Worm (Caenorhabditis elegans) whole organism, mixed stage, embryonic: Measurements from ENCODE around the gene F37C4.6.
A peak's percentile ranks its signal among the peaks of the same experiment; 100 is the strongest.

Experiments used
- M03D4.4 ChIP-seq: sonication (generic microtip); optimal IDR thresholded peaks from 2 replicates; lab custom pipeline; 2017; ENCODE audit warnings: mild to moderate bottlenecking, missing genetic modification characterization, missing compliant biosample characterization
- blmp-1 ChIP-seq: fragments of 150-350 bp; optimal IDR thresholded peaks from 2 replicates; lab custom pipeline; 2014; ENCODE audit warnings: missing biosample characterization, missing genetic modification characterization
- ceh-39 ChIP-seq: fragments of 150-350 bp; optimal IDR thresholded peaks from 2 replicates; lab custom pipeline; 2014; ENCODE audit warnings: missing biosample characterization, missing genetic modification characterization
- ceh-43 ChIP-seq: fragments of 200-800 bp; sonication (Bioruptor generic); optimal IDR thresholded peaks from 2 replicates; lab custom pipeline; 2018; ENCODE audit warnings: mild to moderate bottlenecking, missing genetic modification characterization, moderate library complexity, missing compliant biosample characterization
- ceh-83 ChIP-seq: fragments of 200-800 bp; sonication (Bioruptor generic); optimal IDR thresholded peaks from 2 replicates; lab custom pipeline; 2018; ENCODE audit warnings: mild to moderate bottlenecking, missing genetic modification characterization, missing compliant biosample characterization
- ces-1 ChIP-seq: fragments of 150-350 bp; optimal IDR thresholded peaks from 2 replicates; lab custom pipeline; 2014; ENCODE audit warnings: missing biosample characterization, missing genetic modification reagents, missing genetic modification characterization
- cnd-1 ChIP-seq: fragments of 200-800 bp; sonication (Bioruptor generic); optimal IDR thresholded peaks from 2 replicates; lab custom pipeline; 2018; ENCODE audit warnings: mild to moderate bottlenecking, missing genetic modification characterization, missing compliant biosample characterization
- drap-1 ChIP-seq: fragments of 200-800 bp; sonication (Bioruptor generic); optimal IDR thresholded peaks from 3 replicates; lab custom pipeline; 2018; ENCODE audit warnings: mild to moderate bottlenecking, missing genetic modification characterization, missing compliant biosample characterization
- elt-1 ChIP-seq: sonication (generic microtip); optimal IDR thresholded peaks from 2 replicates; lab custom pipeline; 2017; ENCODE audit warnings: missing genetic modification characterization, mild to moderate bottlenecking, missing compliant biosample characterization, antibody characterized with exemption, moderate library complexity, borderline replicate concordance; ENCODE audit not compliant: insufficient read depth
- elt-3 ChIP-seq: fragments of 150-350 bp; optimal IDR thresholded peaks from 2 replicates; lab custom pipeline; 2014; ENCODE audit warnings: missing biosample characterization, missing genetic modification characterization
- flh-1 ChIP-seq: fragments of 200-800 bp; sonication (Bioruptor generic); optimal IDR thresholded peaks from 2 replicates; lab custom pipeline; 2018; ENCODE audit warnings: mild to moderate bottlenecking, missing genetic modification characterization, moderate library complexity, missing compliant biosample characterization
- ham-2 ChIP-seq: fragments of 200-800 bp; sonication (Bioruptor generic); optimal IDR thresholded peaks from 2 replicates; lab custom pipeline; 2018; ENCODE audit warnings: mild to moderate bottlenecking, missing genetic modification characterization, missing compliant biosample characterization
- lin-32 ChIP-seq: fragments of 200-800 bp; sonication (Bioruptor generic); optimal IDR thresholded peaks from 2 replicates; lab custom pipeline; 2018; ENCODE audit warnings: mild to moderate bottlenecking, missing genetic modification characterization, missing compliant biosample characterization
- mab-5 ChIP-seq: fragments of 150-350 bp; optimal IDR thresholded peaks from 2 replicates; lab custom pipeline; 2014; ENCODE audit warnings: missing biosample characterization, missing genetic modification characterization
- mls-2 ChIP-seq: sonication (generic microtip); optimal IDR thresholded peaks from 2 replicates; lab custom pipeline; 2016; ENCODE audit warnings: mild to moderate bottlenecking, missing genetic modification characterization, moderate library complexity, missing compliant biosample characterization
- nhr-12 ChIP-seq: fragments of 150-350 bp; optimal IDR thresholded peaks from 2 replicates; lab custom pipeline; 2014; ENCODE audit warnings: missing biosample characterization, missing genetic modification characterization
- nhr-2 ChIP-seq: fragments of 150-350 bp; optimal IDR thresholded peaks from 2 replicates; lab custom pipeline; 2014; ENCODE audit warnings: missing biosample characterization, missing genetic modification characterization
- nhr-237 ChIP-seq: fragments of 150-350 bp; optimal IDR thresholded peaks from 2 replicates; lab custom pipeline; 2014; ENCODE audit warnings: missing biosample characterization, missing genetic modification characterization
- nhr-28 ChIP-seq: fragments of 150-350 bp; optimal IDR thresholded peaks from 2 replicates; lab custom pipeline; 2014; ENCODE audit warnings: missing biosample characterization, missing genetic modification characterization
- pha-4 ChIP-seq: fragments of 150-350 bp; optimal IDR thresholded peaks from 2 replicates; lab custom pipeline; 2018; ENCODE audit warnings: missing biosample characterization, missing genetic modification reagents, missing genetic modification characterization
- sem-2 ChIP-seq: fragments of 200-800 bp; sonication (Bioruptor generic); optimal IDR thresholded peaks from 2 replicates; lab custom pipeline; 2018; ENCODE audit warnings: mild to moderate bottlenecking, missing genetic modification characterization, missing compliant biosample characterization
- snpc-4 ChIP-seq: fragments of 150-350 bp; optimal IDR thresholded peaks from 2 replicates; lab custom pipeline; 2014; ENCODE audit warnings: missing biosample characterization, missing genetic modification characterization
- sptf-1 ChIP-seq: sonication (generic microtip); optimal IDR thresholded peaks from 2 replicates; lab custom pipeline; 2017; ENCODE audit warnings: mild to moderate bottlenecking, missing genetic modification characterization, moderate library complexity, missing compliant biosample characterization
- tbx-8 ChIP-seq: fragments of 200-800 bp; sonication (Bioruptor generic); optimal IDR thresholded peaks from 2 replicates; lab custom pipeline; 2018; ENCODE audit warnings: mild to moderate bottlenecking, missing genetic modification characterization, moderate library complexity, missing compliant biosample characterization
- unc-39 ChIP-seq: fragments of 150-350 bp; optimal IDR thresholded peaks from 2 replicates; lab custom pipeline; 2014; ENCODE audit warnings: missing biosample characterization, missing genetic modification characterization
- unc-62 ChIP-seq: fragments of 150-350 bp; optimal IDR thresholded peaks from 2 replicates; lab custom pipeline; 2014; ENCODE audit warnings: missing biosample characterization, missing genetic modification reagents, missing genetic modification characterization
- ztf-11 ChIP-seq: fragments of 150-350 bp; optimal IDR thresholded peaks from 2 replicates; lab custom pipeline; 2014; ENCODE audit warnings: missing biosample characterization, missing genetic modification characterization

Gene F37C4.6

DNA sequence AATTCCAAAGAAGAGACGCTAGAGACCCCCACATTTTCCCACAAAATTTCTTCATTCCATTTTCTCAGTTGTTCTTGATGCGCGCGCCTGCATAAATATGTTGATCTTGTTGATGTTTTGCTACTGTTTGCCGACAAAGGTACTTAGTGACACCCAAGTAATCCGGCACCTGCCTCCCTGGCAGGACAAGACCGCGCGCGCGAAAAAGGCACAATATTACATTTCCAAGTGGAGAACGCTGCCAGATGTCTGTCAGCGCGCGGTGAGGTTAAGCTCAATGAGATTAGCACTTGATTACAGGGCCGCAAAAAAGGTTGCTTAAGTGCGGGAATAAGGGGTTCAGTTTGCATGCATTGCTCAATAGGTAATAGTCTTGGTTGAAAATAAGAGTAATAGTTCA, 36.5 kb downstream of the F37C4.6 start:
- TF ChIP-seq unc-62 (GFP tag; lab: Kevin White, UChicago): no peak
- TF ChIP-seq ces-1: peak; percentile 59
- TF ChIP-seq sptf-1: no peak
- TF ChIP-seq blmp-1 (tag; lab: Kevin White, UChicago): no peak
- no peak for TF ChIP-seq drap-1 (GFP tag; lab: Kevin White, UChicago)
- TF ChIP-seq elt-3: no peak
- TF ChIP-seq mls-2 (tag; lab: Kevin White, UChicago): no peak
- no peak for TF ChIP-seq elt-1 (tag; lab: Kevin White, UChicago)
- peak; percentile 54 for TF ChIP-seq nhr-2 (tag; lab: Kevin White, UChicago)
- TF ChIP-seq ceh-39 (tag; lab: Kevin White, UChicago): no peak
- TF ChIP-seq unc-39 (tag; lab: Kevin White, UChicago): no peak
- no peak for TF ChIP-seq nhr-28 (tag; lab: Kevin White, UChicago)
- no peak for TF ChIP-seq nhr-237
- no peak for TF ChIP-seq lin-32 (GFP tag; lab: Kevin White, UChicago)
- no peak for TF ChIP-seq ham-2 (GFP tag; lab: Kevin White, UChicago)
- TF ChIP-seq nhr-12: no peak
- no peak for TF ChIP-seq flh-1

DNA sequence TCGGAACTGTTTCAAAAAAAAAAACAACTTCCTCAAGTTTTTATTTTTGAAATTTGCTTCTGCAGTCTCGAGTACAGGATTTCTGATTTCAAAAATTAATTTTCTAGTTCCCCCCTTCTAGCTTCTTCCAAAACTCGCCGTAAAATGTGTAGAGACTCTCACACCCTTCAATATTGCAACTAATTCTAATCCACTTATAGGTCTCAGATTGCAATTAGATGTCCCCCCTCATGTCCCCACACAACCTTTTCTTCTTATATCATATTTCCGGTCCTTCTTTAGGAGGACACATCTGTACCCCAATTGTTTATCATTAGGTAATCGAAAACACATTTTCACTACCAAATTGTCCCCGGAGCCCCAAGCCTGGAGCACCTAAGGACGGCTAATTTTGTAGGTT, 37.7 kb downstream of the F37C4.6 start:
- no peak for TF ChIP-seq mls-2 (tag; lab: Kevin White, UChicago)
- TF ChIP-seq ces-1: peak; percentile 90
- peak; percentile 22 for TF ChIP-seq nhr-2 (tag; lab: Kevin White, UChicago)

DNA sequence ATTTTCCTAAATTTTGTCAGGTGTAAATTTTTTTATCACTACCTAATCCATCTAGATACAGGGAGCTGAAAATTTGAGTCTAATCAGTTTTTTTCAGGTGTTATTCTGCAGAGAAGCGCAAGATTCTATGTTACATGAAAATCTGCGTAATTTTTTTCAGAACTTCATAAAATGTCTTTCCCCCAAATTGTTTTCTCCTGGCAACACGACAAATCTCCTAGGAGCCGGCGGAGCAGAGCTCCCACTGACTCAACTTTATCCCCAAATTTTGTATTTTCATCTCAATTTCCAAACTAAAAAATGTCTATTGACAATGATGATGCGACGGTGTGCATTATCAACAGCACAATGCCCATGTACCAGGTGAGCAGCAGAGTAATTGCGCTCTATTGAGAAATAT, 38.7 kb downstream of the F37C4.6 start, which contains the start of gene F28F9.2:
Gene F28F9.2, plus strand, starts transcription at position 301 of the 400 bp plus-strand sequence.
- TF ChIP-seq sem-2 (GFP tag; lab: Kevin White, UChicago): no peak
- TF ChIP-seq mls-2 (tag; lab: Kevin White, UChicago): no peak
- no peak for TF ChIP-seq elt-3
- no peak for TF ChIP-seq pha-4 (tag; lab: Kevin White, UChicago)
- TF ChIP-seq unc-39 (tag; lab: Kevin White, UChicago): no peak
- no peak for TF ChIP-seq cnd-1 (tag; lab: Kevin White, UChicago)
- no peak for TF ChIP-seq lin-32 (GFP tag; lab: Kevin White, UChicago)
- no peak for TF ChIP-seq nhr-28 (tag; lab: Kevin White, UChicago)
- TF ChIP-seq unc-62 (GFP tag; lab: Kevin White, UChicago): no peak
- TF ChIP-seq drap-1 (GFP tag; lab: Kevin White, UChicago): no peak
- TF ChIP-seq nhr-2 (tag; lab: Kevin White, UChicago): no peak
- TF ChIP-seq ceh-39 (tag; lab: Kevin White, UChicago): no peak
- TF ChIP-seq nhr-237: no peak
- no peak for TF ChIP-seq mab-5 (tag; lab: Kevin White, UChicago)
- no peak for TF ChIP-seq ceh-43 (GFP tag; lab: Kevin White, UChicago)
- no peak for TF ChIP-seq elt-1 (tag; lab: Kevin White, UChicago)
- no peak for TF ChIP-seq tbx-8
- no peak for TF ChIP-seq snpc-4
- TF ChIP-seq, all 35 proteins: peak for 0

DNA sequence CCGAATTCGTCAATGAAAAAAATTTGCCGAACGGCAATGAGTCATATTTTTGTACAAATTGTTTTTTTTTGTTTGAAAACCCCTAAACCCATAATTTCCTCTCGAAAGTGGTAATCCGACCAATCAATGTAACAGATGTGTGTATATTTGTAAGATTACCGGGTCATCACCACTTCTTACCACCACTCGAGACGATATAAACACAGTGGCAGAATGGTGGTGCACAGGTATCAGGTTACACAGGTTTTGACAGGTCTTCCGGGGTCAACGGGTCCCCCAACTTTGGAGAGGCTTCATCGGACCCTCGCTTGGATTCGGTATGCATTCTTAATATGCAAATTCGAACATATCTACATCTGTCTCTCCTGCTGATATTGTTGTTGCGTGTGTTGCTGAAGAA, 39.4 kb downstream of the F37C4.6 start:
- TF ChIP-seq nhr-2 (tag; lab: Kevin White, UChicago) (peak; percentile 50), pha-4 (tag; lab: Kevin White, UChicago) (no peak), unc-39 (tag; lab: Kevin White, UChicago) (no peak), tbx-8 (no peak)

DNA sequence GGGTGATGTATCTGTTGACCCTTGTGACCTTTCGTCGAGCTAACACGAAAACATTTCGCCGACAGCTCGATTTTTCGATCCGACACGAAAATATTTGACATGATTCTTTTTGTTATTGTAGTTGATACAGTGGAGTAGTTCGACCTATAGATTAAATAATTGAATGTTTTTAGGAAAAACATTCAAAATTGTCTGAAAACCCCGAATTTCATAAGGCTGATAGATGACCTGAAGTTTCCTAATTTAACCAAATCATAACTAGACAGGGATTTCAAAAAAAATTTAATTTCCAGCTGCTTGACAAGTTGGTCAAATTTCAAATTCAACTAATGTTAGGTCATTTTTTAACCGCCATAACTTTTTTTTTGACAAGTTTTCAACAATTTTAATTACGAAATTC, 43.1 kb downstream of the F37C4.6 start, which contains the start of gene cal-3:
Gene cal-3, minus strand, starts transcription at position 101 of the 400 bp plus-strand sequence.
- TF ChIP-seq ceh-39 (tag; lab: Kevin White, UChicago) (no peak), mab-5 (tag; lab: Kevin White, UChicago) (no peak), nhr-2 (tag; lab: Kevin White, UChicago) (no peak), cnd-1 (tag; lab: Kevin White, UChicago) (no peak), unc-62 (GFP tag; lab: Kevin White, UChicago) (no peak), elt-3 (no peak), pha-4 (tag; lab: Kevin White, UChicago) (no peak), ceh-83 (GFP tag; lab: Kevin White, UChicago) (no peak)

DNA sequence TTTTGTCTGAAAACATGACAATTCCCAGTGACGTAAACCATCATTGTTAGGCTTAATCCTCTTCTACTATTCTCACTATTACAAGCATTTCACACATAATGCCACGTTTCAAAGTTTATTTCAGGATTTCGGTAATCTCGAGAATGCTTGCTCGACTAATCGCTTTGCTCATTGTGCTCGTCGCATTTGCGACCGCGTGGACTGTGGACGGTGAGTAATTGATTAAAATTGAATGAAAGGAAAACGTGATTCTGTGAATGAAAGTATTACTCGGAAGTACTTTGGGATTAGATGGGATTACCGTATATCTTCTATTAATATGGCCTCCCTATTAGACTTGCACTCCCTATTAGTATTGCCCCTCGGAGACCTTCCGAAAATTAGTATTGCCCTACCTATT, 44.4 kb downstream of the F37C4.6 start:
- TF ChIP-seq snpc-4 (no peak), cnd-1 (tag; lab: Kevin White, UChicago) (no peak)

DNA sequence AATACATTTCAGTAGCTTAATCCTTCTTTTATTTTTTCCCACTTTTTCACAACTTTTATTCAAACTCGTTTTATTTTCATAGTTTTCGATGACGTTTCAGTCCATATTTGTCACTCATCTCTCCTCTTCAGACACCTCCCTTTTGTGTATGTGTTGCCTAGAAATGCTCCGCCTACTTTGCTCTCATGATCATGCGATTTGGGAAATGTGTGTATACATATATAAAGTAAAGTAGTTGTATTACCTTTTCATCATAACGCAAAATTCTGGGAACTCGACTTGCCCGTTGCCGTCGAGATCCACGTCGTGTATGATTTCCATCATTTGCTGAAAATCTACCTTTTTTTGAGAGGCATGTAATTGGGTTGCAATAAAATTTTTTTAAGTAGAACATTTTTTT, 46.1 kb downstream of the F37C4.6 start:
- no peak for TF ChIP-seq mls-2 (tag; lab: Kevin White, UChicago)
- no peak for TF ChIP-seq ztf-11 (tag; lab: Kevin White, UChicago)
- TF ChIP-seq lin-32 (GFP tag; lab: Kevin White, UChicago): no peak
- TF ChIP-seq ceh-83 (GFP tag; lab: Kevin White, UChicago): no peak
- no peak for TF ChIP-seq unc-62 (GFP tag; lab: Kevin White, UChicago)
- no peak for TF ChIP-seq unc-39 (tag; lab: Kevin White, UChicago)
- TF ChIP-seq pha-4 (tag; lab: Kevin White, UChicago): no peak
- no peak for TF ChIP-seq M03D4.4
